Fruit fly (Drosophila melanogaster): ENCODE data around the gene CG18088.

DNA sequence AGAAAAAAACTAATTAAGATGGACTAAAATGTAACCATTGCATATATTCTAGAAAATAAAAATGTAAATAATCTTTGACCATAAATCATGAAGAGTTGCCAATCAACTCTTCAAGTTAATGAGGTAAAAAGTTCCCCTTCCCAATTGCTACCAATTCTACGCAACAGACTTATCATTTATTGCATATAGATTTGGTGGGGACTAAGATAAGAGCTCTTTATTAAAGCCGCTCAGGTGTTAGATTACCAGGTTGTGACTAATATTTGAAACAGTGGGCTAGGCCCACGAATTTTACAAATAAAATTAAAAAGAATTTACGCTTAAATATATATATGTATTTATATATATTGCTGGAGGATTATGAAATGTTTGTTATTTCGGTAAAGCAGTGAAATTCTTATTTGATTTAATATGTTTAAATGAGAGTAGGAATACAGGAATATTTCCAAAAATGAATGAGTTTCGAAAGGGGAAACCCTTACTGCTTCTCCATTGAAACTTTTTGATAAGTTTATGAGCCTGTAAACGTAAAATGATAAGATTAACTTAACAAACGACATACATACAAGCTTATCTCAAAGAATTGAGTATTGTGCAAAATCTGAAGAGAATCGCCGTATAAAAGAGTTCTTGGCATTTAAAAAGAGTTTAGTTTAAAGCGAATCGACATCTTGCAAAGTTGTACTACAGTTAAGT is 44.4 kb downstream of the CG18088 start, which contains the start of gene CG13102:
- no peak for TF ChIP-seq Atf-2 (GFP tag; optimal IDR thresholded peaks at IDR 0.05)
- TF ChIP-seq Sry-β (GFP tag; optimal IDR thresholded peaks at IDR 0.05): no peak
- TF ChIP-seq mld (GFP tag; IDR thresholded peaks at IDR 0.05; ENCODE audit: partially characterized antibody): no peak
- TF ChIP-seq CG7963 (GFP tag; IDR thresholded peaks at IDR 0.05; ENCODE audit: partially characterized antibody): no peak
- no peak for TF ChIP-seq CG12299 (tag; optimal IDR thresholded peaks at IDR 0.05)

All from whole organism, embryonic.